Worm (Caenorhabditis elegans) whole organism, midembryonic: Measurements from ENCODE around the gene lrr-1.
A peak's percentile ranks its signal among the peaks of the same experiment; 100 is the strongest.

Experiments
- T22C8.4 ChIP-seq: fragments of 200-800 bp; sonication (Bioruptor generic); IDR thresholded peaks from 2 replicates; pipeline ENCODE4 v1.3.6; 2022; ENCODE audit warnings: missing genetic modification characterization, missing compliant biosample characterization
- cog-1 ChIP-seq: sonication (generic microtip); optimal IDR thresholded peaks from 2 replicates; lab custom pipeline; 2016; ENCODE audit warnings: missing genetic modification characterization, missing compliant biosample characterization
- flt-1 ChIP-seq: fragments of 200-800 bp; sonication (Bioruptor generic); IDR thresholded peaks from 2 replicates; pipeline ENCODE4 v1.3.6; 2022; ENCODE audit warnings: missing genetic modification characterization, missing compliant biosample characterization
- klf-2 ChIP-seq: fragments of 200-800 bp; sonication (Bioruptor generic); conservative IDR thresholded peaks from 2 replicates; pipeline ENCODE4 v1.3.6; 2022; ENCODE audit warnings: missing genetic modification reagents, missing genetic modification characterization, missing compliant biosample characterization
- med-1 ChIP-seq: sonication (generic microtip); optimal IDR thresholded peaks from 2 replicates; lab custom pipeline; 2017; ENCODE audit warnings: missing genetic modification characterization, mild to moderate bottlenecking, missing compliant biosample characterization, antibody characterized with exemption, missing genetic modification reagents; ENCODE audit not compliant: insufficient read depth
- ref-1 ChIP-seq: fragments of 200-800 bp; sonication (Bioruptor generic); conservative IDR thresholded peaks from 2 replicates; pipeline ENCODE4 v1.3.6; 2022; ENCODE audit warnings: missing genetic modification reagents, missing genetic modification characterization, missing compliant biosample characterization
- tab-1 ChIP-seq: fragments of 200-800 bp; sonication (Bioruptor generic); IDR thresholded peaks from 2 replicates; pipeline ENCODE4 v1.3.6; 2022; ENCODE audit warnings: missing genetic modification characterization, missing compliant biosample characterization
- ztf-23 ChIP-seq: fragments of 200-800 bp; sonication (Bioruptor generic); IDR thresholded peaks from 2 replicates; pipeline ENCODE4 v1.3.6; 2022; ENCODE audit warnings: missing genetic modification reagents, missing genetic modification characterization, missing compliant biosample characterization
- ztf-29 ChIP-seq: fragments of 200-800 bp; sonication (Bioruptor generic); IDR thresholded peaks from 2 replicates; pipeline ENCODE4 v1.3.6; 2022; ENCODE audit warnings: missing genetic modification reagents, missing genetic modification characterization, missing compliant biosample characterization

DNA sequence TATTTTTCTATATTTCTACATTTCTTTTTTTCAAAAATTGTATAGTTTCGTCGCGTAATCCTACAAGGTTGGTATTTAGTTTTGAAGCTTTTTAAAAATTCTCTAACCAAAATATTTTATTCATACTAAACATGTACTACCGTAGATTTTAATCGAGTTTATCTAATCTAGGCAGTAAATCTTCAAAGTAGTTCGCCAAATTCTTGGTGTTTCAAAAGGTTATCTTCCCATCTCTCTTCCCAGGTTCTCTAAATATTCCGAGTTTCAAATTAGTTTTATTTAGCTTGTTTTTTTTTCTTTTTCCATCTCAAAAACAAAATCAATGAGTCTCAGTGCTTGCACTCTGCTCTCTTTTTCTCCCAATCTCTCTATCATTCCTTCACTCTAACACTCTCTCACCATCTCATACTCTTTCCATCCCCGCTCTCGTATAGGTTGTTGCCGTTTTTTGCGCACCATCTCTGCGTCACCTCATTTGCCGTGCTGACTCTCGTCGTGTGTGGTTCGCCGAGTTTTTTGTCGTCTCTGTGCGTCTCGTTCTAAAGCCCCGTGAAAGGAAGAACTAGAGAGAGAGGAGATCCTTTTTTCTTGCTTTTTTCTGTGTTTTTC lies 19.2 kb downstream of the lrr-1 start:
- TF ChIP-seq T22C8.4 (GFP tag; lab: Robert Waterston, UW) = no peak
- 0 out of 2 replicates have a peak, but pooled peaks have one; percentile 19 for TF ChIP-seq ztf-29
- no peak for TF ChIP-seq med-1 (GFP tag; lab: Kevin White, UChicago)
- TF ChIP-seq cog-1 (tag; lab: Kevin White, UChicago) = no peak
- no peak for TF ChIP-seq flt-1 (GFP tag; lab: Robert Waterston, UW)
- TF ChIP-seq klf-2 (GFP tag; lab: Robert Waterston, UW) = no peak
- no peak for TF ChIP-seq tab-1 (GFP tag; lab: Robert Waterston, UW)
- no peak for TF ChIP-seq ref-1 (GFP tag; lab: Robert Waterston, UW)
- TF ChIP-seq ztf-23 = no peak
